Fruit fly (Drosophila melanogaster) whole organism, adult: ENCODE measurements around the gene CG6067.

Experiments used
- CG11617 ChIP-seq: fragments of 200-800 bp; sonication (Bioruptor generic); optimal IDR thresholded peaks from 2 replicates; lab custom pipeline; 2017; ENCODE audit warnings: mild to moderate bottlenecking, missing biosample characterization, missing genetic modification reagents, missing genetic modification characterization
- CG12768 ChIP-seq: fragments of 200-800 bp; sonication (Bioruptor generic); optimal IDR thresholded peaks from 2 replicates; lab custom pipeline; 2017; ENCODE audit warnings: missing biosample characterization, missing genetic modification characterization, mild to moderate bottlenecking, moderate library complexity, missing genetic modification reagents
- CG14711 ChIP-seq: fragments of 200-800 bp; sonication (Bioruptor generic); optimal IDR thresholded peaks from 2 replicates; lab custom pipeline; 2018; ENCODE audit warnings: missing biosample characterization, mild to moderate bottlenecking, missing genetic modification characterization, moderate library complexity
- CG1620 ChIP-seq: fragments of 200-800 bp; sonication (Bioruptor generic); optimal IDR thresholded peaks from 2 replicates; lab custom pipeline; 2016; ENCODE audit warnings: missing biosample characterization, missing genetic modification characterization
- CG33017 ChIP-seq: fragments of 200-800 bp; sonication (Bioruptor generic); optimal IDR thresholded peaks from 2 replicates; lab custom pipeline; 2018; ENCODE audit warnings: missing biosample characterization, mild to moderate bottlenecking, missing genetic modification characterization, moderate library complexity
- CG5204 ChIP-seq: fragments of 200-800 bp; sonication (Bioruptor generic); optimal IDR thresholded peaks from 2 replicates; lab custom pipeline; 2016; ENCODE audit warnings: missing biosample characterization, missing genetic modification characterization
- CG7045 ChIP-seq: fragments of 200-800 bp; sonication (Bioruptor generic); optimal IDR thresholded peaks from 2 replicates; lab custom pipeline; 2017; ENCODE audit warnings: missing biosample characterization, mild to moderate bottlenecking, missing genetic modification characterization
- CG7101 ChIP-seq: fragments of 200-800 bp; sonication (Bioruptor generic); optimal IDR thresholded peaks from 2 replicates; lab custom pipeline; 2018; ENCODE audit warnings: missing biosample characterization, mild to moderate bottlenecking, missing genetic modification characterization, moderate library complexity
- Clk ChIP-seq: fragments of 200-800 bp; sonication (Bioruptor generic); optimal IDR thresholded peaks from 2 replicates; lab custom pipeline; 2017; ENCODE audit warnings: missing biosample characterization, missing genetic modification characterization
- Crg-1 ChIP-seq: fragments of 200-800 bp; sonication (Bioruptor generic); optimal IDR thresholded peaks from 2 replicates; lab custom pipeline; 2016; ENCODE audit warnings: missing biosample characterization, missing genetic modification characterization
- Hr96 ChIP-seq: fragments of 200-800 bp; sonication (Bioruptor generic); optimal IDR thresholded peaks from 2 replicates; lab custom pipeline; 2016; ENCODE audit warnings: missing biosample characterization, missing genetic modification characterization
- Mnt ChIP-seq: fragments of 200-800 bp; sonication (Bioruptor generic); optimal IDR thresholded peaks from 2 replicates; lab custom pipeline; 2016; ENCODE audit warnings: missing biosample characterization, mild to moderate bottlenecking, missing genetic modification characterization
- bab1 ChIP-seq: fragments of 200-800 bp; sonication (Bioruptor generic); optimal IDR thresholded peaks from 3 replicates; lab custom pipeline; 2019; ENCODE audit warnings: missing biosample characterization, mild to moderate bottlenecking, missing genetic modification characterization, moderate library complexity
- cic ChIP-seq: fragments of 200-800 bp; sonication (Bioruptor generic); optimal IDR thresholded peaks from 2 replicates; lab custom pipeline; 2017; ENCODE audit warnings: missing biosample characterization, mild to moderate bottlenecking, missing genetic modification characterization, moderate library complexity
- cnc ChIP-seq, 2 experiments: fragments of >200 bp; optimal IDR thresholded peaks; 2 replicates each; lab custom pipeline; 2017
- kay ChIP-seq: fragments of 200-800 bp; sonication (Bioruptor generic); peaks from one replicate; lab custom pipeline; 2016; ENCODE audit warnings: missing biosample characterization, missing genetic modification characterization, borderline replicate concordance
- ovo ChIP-seq: fragments of 200-800 bp; sonication (Bioruptor generic); optimal IDR thresholded peaks from 2 replicates; lab custom pipeline; 2016; ENCODE audit warnings: missing biosample characterization, missing genetic modification characterization
- pad ChIP-seq: fragments of 200-800 bp; sonication (Bioruptor generic); optimal IDR thresholded peaks from 3 replicates; lab custom pipeline; 2017; ENCODE audit warnings: missing biosample characterization, missing genetic modification characterization, mild to moderate bottlenecking, moderate library complexity, missing genetic modification reagents
- tj ChIP-seq: fragments of 200-800 bp; sonication (Bioruptor generic); optimal IDR thresholded peaks from 3 replicates; lab custom pipeline; 2017; ENCODE audit warnings: missing biosample characterization, mild to moderate bottlenecking, missing genetic modification characterization, moderate library complexity
- toe ChIP-seq: fragments of 200-800 bp; sonication (Bioruptor generic); optimal IDR thresholded peaks from 2 replicates; lab custom pipeline; 2016; ENCODE audit warnings: missing biosample characterization, missing genetic modification characterization

The CG6067 gene

DNA sequence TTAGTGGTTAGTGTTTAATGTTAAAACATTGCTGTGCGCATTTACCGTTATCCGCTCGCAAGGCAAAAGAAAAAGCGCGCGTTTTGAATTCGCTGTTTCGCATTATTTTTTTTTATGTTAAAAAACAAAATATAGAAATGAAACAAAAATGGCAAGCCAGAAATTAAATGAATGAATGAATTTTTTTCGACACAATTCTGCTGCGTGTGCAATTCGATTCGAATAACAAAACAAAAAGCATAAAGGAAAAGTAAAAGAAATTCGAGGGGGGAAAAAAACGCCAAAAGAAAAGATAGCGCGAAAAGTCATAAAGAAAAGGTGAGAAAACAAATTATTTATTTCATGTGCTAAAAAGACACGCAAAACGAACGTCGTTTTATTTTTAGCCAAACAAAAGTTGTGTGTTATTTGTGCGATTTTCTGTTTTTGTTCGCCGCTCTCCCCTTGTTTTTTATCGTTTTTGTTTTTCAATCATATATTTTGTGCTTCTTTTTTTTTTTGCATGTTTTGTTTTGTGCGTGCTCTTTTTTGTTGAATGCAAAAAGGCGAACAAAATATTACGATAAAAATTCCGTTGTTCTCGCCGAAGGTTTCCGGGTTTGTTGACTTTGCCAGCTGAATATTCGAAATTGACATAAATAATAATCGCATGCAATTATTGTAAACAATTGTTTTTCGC, 38.0 kb upstream of the CG6067 start:
- TF ChIP-seq kay (GFP tag; lab: Kevin White, UChicago): no peak
- peak; percentile 91 for TF ChIP-seq tj (GFP tag; lab: Kevin White, UChicago)

DNA sequence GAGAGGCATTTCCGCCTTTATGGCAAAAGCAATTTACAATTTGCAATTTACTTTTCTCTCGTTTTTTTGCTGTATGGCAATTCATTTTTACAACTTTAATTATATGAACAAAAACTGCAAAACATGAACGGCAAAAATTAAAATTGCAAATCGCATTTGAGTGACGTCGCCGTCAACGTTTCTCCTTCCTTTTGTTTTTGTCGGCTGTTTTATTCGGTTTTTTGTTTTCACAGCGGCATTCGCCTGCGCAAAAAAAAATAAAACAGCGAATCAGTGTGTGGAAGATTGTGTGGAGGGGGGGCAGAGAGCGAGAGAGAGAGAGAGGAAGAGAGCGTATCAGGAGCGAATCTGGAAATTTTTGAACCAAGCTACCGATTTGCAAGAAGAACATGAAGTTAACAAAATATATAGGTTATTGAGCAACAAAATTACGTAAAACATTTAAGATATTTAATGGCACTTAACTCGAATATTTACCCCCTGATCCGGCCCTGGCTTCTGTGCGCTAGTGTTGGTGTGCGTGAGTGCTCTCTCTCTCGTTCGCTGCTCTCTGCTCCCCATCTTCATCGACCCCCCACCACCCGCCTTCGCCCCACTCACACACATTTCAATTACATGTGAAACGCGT, 36.8 kb upstream of the CG6067 start:
- peak; percentile 98 for TF ChIP-seq Crg-1
- TF ChIP-seq Mnt (GFP tag; lab: Kevin White, UChicago): peak; percentile 94
- no peak for TF ChIP-seq cnc (optimal IDR thresholded peaks at IDR 0.05; lab: Kevin White, UChicago)
- peak; percentile 97 for TF ChIP-seq Hr96 (GFP tag; lab: Kevin White, UChicago)
- peak; percentile 92 for TF ChIP-seq CG7045
- peak; percentile 81 for TF ChIP-seq Clk
- peak; percentile 91 for TF ChIP-seq bab1
- peak; percentile 38 for TF ChIP-seq ovo (GFP tag; lab: Kevin White, UChicago)
- peak; percentile 94 for TF ChIP-seq pad
- peak; percentile 90 for TF ChIP-seq cic (GFP tag; lab: Kevin White, UChicago)
- peak; percentile 99 for TF ChIP-seq CG7101
- TF ChIP-seq CG1620 (GFP tag; lab: Kevin White, UChicago): peak; percentile 94
- TF ChIP-seq CG33017 (tag; lab: Kevin White, UChicago): peak; percentile 96
- TF ChIP-seq CG12768 (GFP tag; lab: Kevin White, UChicago): peak; percentile 96
- TF ChIP-seq CG5204 (GFP tag; lab: Kevin White, UChicago): peak; percentile 88
- TF ChIP-seq toe (GFP tag; lab: Kevin White, UChicago): peak; percentile 88
- TF ChIP-seq CG11617 (GFP tag; lab: Kevin White, UChicago): peak; percentile 94
- peak; percentile 96 for TF ChIP-seq CG14711 (tag; lab: Kevin White, UChicago)
- peak; percentile 81 for TF ChIP-seq tj (GFP tag; lab: Kevin White, UChicago)
- TF ChIP-seq kay (GFP tag; lab: Kevin White, UChicago): peak; percentile 96

DNA sequence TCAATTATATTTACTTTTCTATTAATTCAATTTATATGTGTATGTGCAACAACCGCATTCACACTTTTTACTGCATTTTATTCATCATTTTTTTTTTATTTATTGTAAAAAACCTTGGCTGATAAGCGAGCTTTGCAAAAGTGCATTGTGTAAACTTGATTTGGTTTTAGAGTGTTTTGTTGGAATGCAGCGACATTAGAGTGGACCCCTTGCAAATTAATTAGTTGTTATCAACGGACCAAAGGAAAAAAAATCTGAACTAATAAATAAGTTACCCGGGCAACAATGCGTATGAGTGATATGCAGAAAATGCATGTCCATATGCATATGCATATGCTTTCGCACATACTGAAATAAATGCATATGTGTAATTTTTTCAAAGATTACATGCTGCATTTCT, 34.5 kb upstream of the CG6067 start:
- TF ChIP-seq CG11617 (GFP tag; lab: Kevin White, UChicago) (peak; percentile 69), Crg-1 (no peak), Mnt (GFP tag; lab: Kevin White, UChicago) (peak; percentile 49), toe (GFP tag; lab: Kevin White, UChicago) (no peak), CG33017 (tag; lab: Kevin White, UChicago) (peak; percentile 31), cic (GFP tag; lab: Kevin White, UChicago) (peak; percentile 67), Clk (no peak), kay (GFP tag; lab: Kevin White, UChicago) (peak; percentile 44), CG7101 (peak; percentile 69), CG12768 (GFP tag; lab: Kevin White, UChicago) (no peak), CG14711 (tag; lab: Kevin White, UChicago) (peak; percentile 35), pad (peak; percentile 3), Hr96 (GFP tag; lab: Kevin White, UChicago) (no peak), CG7045 (no peak), CG1620 (GFP tag; lab: Kevin White, UChicago) (no peak), CG5204 (GFP tag; lab: Kevin White, UChicago) (peak; percentile 45), ovo (GFP tag; lab: Kevin White, UChicago) (no peak), bab1 (no peak), cnc (optimal IDR thresholded peaks at IDR 0.05; lab: Kevin White, UChicago) (no peak), tj (GFP tag; lab: Kevin White, UChicago) (peak; percentile 55)

DNA sequence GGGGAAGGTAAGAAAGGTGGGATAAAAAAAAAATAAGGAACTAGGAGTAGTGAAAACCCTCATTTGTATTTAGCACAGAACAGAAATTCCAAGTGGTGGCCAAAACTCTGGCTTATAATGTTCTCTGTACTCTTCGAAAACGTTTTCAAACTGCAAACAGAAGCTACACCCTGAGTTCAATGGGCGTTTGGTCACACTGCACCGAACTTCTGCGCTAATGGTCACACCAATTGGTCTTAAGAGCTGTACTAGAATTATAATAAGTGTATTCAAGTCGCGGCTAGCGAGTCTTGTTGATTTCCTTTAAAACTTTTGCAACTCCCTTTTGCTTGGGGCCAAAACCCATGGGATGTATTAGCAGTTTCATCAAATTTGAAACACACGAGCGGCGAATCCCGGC, 33.4 kb upstream of the CG6067 start:
- no peak for TF ChIP-seq CG12768 (GFP tag; lab: Kevin White, UChicago)
- no peak for TF ChIP-seq Clk
- TF ChIP-seq kay (GFP tag; lab: Kevin White, UChicago): no peak
- TF ChIP-seq Hr96 (GFP tag; lab: Kevin White, UChicago): no peak
- TF ChIP-seq CG14711 (tag; lab: Kevin White, UChicago): no peak
- no peak for TF ChIP-seq bab1
- TF ChIP-seq CG1620 (GFP tag; lab: Kevin White, UChicago): no peak

DNA sequence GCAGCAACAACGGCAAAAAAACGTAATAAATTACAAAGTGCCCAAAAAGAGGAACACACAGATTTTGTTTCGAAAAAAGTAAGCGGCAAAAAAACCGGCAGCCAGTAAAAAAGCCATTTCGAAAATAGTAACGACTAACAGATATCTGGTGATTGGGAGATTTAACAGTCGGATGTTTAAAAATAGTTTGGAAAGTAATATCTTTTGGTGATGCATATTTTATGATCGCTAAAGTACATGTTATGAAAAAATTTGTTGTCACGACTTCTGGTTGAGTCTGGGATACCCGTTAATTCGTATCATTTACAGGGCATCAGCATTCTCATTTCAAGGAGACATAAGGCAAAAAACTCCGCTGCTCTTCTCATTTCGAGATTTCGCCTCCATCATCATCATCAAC, 32.3 kb upstream of the CG6067 start:
- no peak for TF ChIP-seq cic (GFP tag; lab: Kevin White, UChicago)
- no peak for TF ChIP-seq CG33017 (tag; lab: Kevin White, UChicago)
- TF ChIP-seq CG14711 (tag; lab: Kevin White, UChicago): no peak
- TF ChIP-seq cnc (optimal IDR thresholded peaks at IDR 0.05; lab: Kevin White, UChicago): no peak
- no peak for TF ChIP-seq CG7045
- TF ChIP-seq CG12768 (GFP tag; lab: Kevin White, UChicago): no peak
- TF ChIP-seq tj (GFP tag; lab: Kevin White, UChicago): no peak
- TF ChIP-seq CG5204 (GFP tag; lab: Kevin White, UChicago): no peak
- no peak for TF ChIP-seq Crg-1
- TF ChIP-seq bab1: no peak
- no peak for TF ChIP-seq pad
- TF ChIP-seq Mnt (GFP tag; lab: Kevin White, UChicago): no peak

DNA sequence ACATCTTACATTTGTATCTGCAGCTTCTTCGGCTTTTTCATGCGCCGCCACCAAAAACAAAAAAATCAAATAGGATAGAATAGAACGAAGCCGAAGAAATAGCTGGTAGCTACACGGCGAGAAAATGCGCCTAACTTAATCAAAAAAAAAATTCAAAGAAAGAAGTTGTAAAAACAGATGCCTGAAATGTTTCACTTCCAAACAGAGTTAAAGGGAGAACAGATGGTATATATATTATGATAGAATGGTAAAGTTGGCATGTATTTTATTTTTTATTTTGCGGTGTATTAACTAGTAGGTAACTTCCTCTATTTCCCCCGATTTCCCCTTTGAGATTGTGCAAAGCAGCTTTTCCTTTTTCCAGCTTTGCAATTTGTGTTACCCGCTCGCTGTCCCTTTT, 31.1 kb upstream of the CG6067 start:
- TF ChIP-seq Clk (no peak), toe (GFP tag; lab: Kevin White, UChicago) (no peak), CG7045 (no peak), ovo (GFP tag; lab: Kevin White, UChicago) (no peak), CG5204 (GFP tag; lab: Kevin White, UChicago) (no peak), CG7101 (no peak), CG14711 (tag; lab: Kevin White, UChicago) (no peak), kay (GFP tag; lab: Kevin White, UChicago) (no peak), cic (GFP tag; lab: Kevin White, UChicago) (no peak), tj (GFP tag; lab: Kevin White, UChicago) (no peak)
